Fruit fly (Drosophila melanogaster): ENCODE results near the gene alphaTub84D.

dm6 chr3R:7497488-7497887, 33.1 kb upstream of the alphaTub84D start:
- TF ChIP-seq CG34406 (GFP tag; optimal IDR thresholded peaks at IDR 0.05) (no peak), Gug (GFP tag; IDR thresholded peaks at IDR 0.05) (no peak)
